Worm (Caenorhabditis elegans): ENCODE data around the gene inx-9.

DNA sequence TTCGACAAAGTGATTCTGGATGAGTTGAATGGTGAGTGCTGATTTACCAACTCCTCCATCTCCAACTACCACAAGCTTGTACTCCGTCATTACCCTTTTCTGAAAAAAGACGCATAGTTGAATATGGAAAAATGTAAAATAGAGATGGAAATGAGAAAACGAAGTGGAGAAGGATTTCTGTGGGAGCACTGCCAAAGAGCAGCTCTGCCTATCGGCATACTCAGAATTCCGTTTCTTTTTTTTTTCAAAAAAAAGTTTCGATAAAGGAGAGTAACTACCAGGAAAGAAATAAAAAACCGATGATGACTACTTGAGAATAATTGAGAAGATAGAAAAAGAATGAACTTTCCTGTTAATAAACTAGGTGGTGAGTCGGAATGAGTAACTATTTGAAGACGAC lies 14.8 kb downstream of the inx-9 start, which contains the start of gene let-60:
- TF ChIP-seq pha-4 (tag; optimal IDR thresholded peaks at IDR 0.05), result no peak
- TF ChIP-seq ces-1 (GFP tag; optimal IDR thresholded peaks at IDR 0.05), result no peak
- no peak for TF ChIP-seq nhr-76 (tag; optimal IDR thresholded peaks at IDR 0.05)
- TF ChIP-seq ceh-39 (tag; optimal IDR thresholded peaks at IDR 0.05), result no peak
- no peak for TF ChIP-seq sptf-1 (tag; optimal IDR thresholded peaks at IDR 0.05)
- no peak for TF ChIP-seq lin-13 (tag; optimal IDR thresholded peaks at IDR 0.05)
- no peak for TF ChIP-seq lin-32 (GFP tag; optimal IDR thresholded peaks at IDR 0.05)
- no peak for TF ChIP-seq snpc-4 (tag; optimal IDR thresholded peaks at IDR 0.05)
- TF ChIP-seq mab-5 (tag; optimal IDR thresholded peaks at IDR 0.05), result no peak
- TF ChIP-seq sem-2 (GFP tag; optimal IDR thresholded peaks at IDR 0.05), result no peak
- TF ChIP-seq unc-120 (tag; optimal IDR thresholded peaks at IDR 0.05; ENCODE audit: poor library complexity, severe bottlenecking), result no peak
- no peak for TF ChIP-seq unc-62 (GFP tag; optimal IDR thresholded peaks at IDR 0.05)
- TF ChIP-seq blmp-1 (tag; optimal IDR thresholded peaks at IDR 0.05), result no peak
- no peak for TF ChIP-seq nhr-12 (tag; optimal IDR thresholded peaks at IDR 0.05)
